Worm (Caenorhabditis elegans) whole organism, L2 larva: ENCODE data around the gene F48G7.5.

Experiments
- F13H6.1 ChIP-seq: sonication (generic microtip); optimal IDR thresholded peaks from 2 replicates; lab custom pipeline; 2016; ENCODE audit warnings: missing genetic modification characterization, missing compliant biosample characterization
- ZK546.5 ChIP-seq: sonication (generic microtip); optimal IDR thresholded peaks from 2 replicates; lab custom pipeline; 2017; ENCODE audit warnings: missing biosample characterization, missing genetic modification characterization
- blmp-1 ChIP-seq: sonication (generic microtip); optimal IDR thresholded peaks from 2 replicates; lab custom pipeline; 2017; ENCODE audit warnings: missing genetic modification characterization, mild to moderate bottlenecking, missing compliant biosample characterization, antibody characterized with exemption, moderate library complexity; ENCODE audit not compliant: insufficient read depth
- ceh-82 ChIP-seq: fragments of 150-350 bp; optimal IDR thresholded peaks from 2 replicates; lab custom pipeline; 2014; ENCODE audit warnings: missing biosample characterization, missing genetic modification characterization
- crh-2 ChIP-seq: sonication (generic microtip); optimal IDR thresholded peaks from 2 replicates; lab custom pipeline; 2017; ENCODE audit warnings: missing biosample characterization, missing genetic modification characterization
- nhr-12 ChIP-seq: fragments of 150-350 bp; optimal IDR thresholded peaks from 2 replicates; lab custom pipeline; 2014; ENCODE audit warnings: missing biosample characterization, missing genetic modification characterization
- nhr-77 ChIP-seq: fragments of 150-350 bp; optimal IDR thresholded peaks from 2 replicates; lab custom pipeline; 2014; ENCODE audit warnings: missing biosample characterization, missing genetic modification characterization
- unc-62 ChIP-seq: fragments of 150-350 bp; optimal IDR thresholded peaks from 2 replicates; lab custom pipeline; 2014; ENCODE audit warnings: missing biosample characterization, missing genetic modification reagents, missing genetic modification characterization

- no peak for TF ChIP-seq ceh-82 (tag; lab: Kevin White, UChicago)
- no peak for TF ChIP-seq crh-2 (tag; lab: Kevin White, UChicago)
- TF ChIP-seq blmp-1 (tag; lab: Kevin White, UChicago), result no peak
- no peak for TF ChIP-seq ZK546.5 (tag; lab: Kevin White, UChicago)
- no peak for TF ChIP-seq nhr-12 (tag; lab: Kevin White, UChicago)
- no peak for TF ChIP-seq nhr-77 (tag; lab: Kevin White, UChicago)
- TF ChIP-seq unc-62 (GFP tag; lab: Kevin White, UChicago), result no peak
- no peak for TF ChIP-seq F13H6.1 (tag; lab: Kevin White, UChicago)
Observed at ce11 chrV:587818-588217, 34.9 kb downstream of the F48G7.5 start, which contains the start of gene K06H6.1.
